Fruit fly (Drosophila melanogaster) S2 (cell line): ENCODE results near the gene Deaf1.

Experiments used
- CG8478 ChIP-seq: fragments of >200 bp; optimal IDR thresholded peaks from 2 replicates; lab custom pipeline; 2018
- CTCF ChIP-seq, 2 experiments: fragments of >200 bp; optimal IDR thresholded peaks; 2 replicates each; lab custom pipeline; 2018

DNA sequence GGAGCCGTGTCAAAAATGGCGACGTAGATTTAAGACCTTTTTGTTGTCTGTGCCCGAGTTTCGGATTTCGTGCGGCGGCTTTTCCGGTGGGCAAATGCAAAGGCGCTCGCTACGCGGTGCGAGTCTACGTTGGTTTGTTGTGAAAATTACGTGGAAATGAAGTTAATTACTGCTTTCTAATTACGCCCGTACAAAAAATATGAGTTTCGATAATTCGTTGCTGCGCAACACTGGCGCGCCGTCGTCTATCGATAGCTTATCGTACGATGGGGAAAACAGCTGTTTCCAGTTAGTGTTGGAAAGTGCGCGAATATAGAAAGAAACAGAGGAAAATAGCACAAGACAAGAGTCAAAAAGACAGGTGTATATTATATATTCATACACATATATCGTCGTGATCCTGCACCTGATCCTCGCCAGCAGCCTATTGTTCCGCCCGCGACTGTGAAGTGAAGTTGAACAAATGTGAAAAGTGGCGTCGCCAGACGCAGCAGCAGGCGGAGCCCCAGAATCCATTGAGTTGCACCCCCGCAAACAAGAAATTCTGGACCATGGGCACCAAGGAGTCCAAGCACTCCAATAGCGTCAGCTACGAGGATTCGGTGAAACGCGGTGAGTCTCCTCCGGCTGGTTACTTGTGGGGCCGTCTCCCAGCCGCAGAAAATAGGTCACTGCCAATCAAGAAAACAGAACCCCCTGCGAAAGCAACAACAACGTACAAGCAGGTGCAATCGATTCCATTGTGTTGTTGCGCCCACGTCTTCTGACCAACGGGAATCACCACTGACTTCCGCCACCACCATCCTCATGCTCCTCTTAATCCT is 53.1 kb downstream of the Deaf1 start, which contains the start of the genes Rab8 and Usp32:
- TF ChIP-seq CG8478 = no peak
- TF ChIP-seq CTCF (optimal IDR thresholded peaks at IDR 0.05; lab: Kevin White, UChicago) = no peak
